Fruit fly (Drosophila melanogaster): ENCODE results near the gene CG11911.
A peak's percentile ranks its signal among the peaks of the same experiment; 100 is the strongest.

Gene CG11911

dm6 chr2L:305646-306045 lies 15.4 kb downstream of the CG11911 start, which contains the start of gene Plc21C (continued):
- no peak for TF ChIP-seq CG17612 (GFP tag; IDR thresholded peaks at IDR 0.05)
- TF ChIP-seq sob (GFP tag; IDR thresholded peaks at IDR 0.05) = peak; percentile 36; the same call in 1 of the 2 replicates
- no peak for TF ChIP-seq so (GFP tag; IDR thresholded peaks at IDR 0.05)
- TF ChIP-seq CG4707 (GFP tag; optimal IDR thresholded peaks at IDR 0.05) = no peak
- peak; percentile 67 for TF ChIP-seq NC2β (GFP tag; optimal IDR thresholded peaks at IDR 0.05)
- no peak; the same call in 1 of the 2 replicates for TF ChIP-seq CG42726 (GFP tag; IDR thresholded peaks at IDR 0.05; ENCODE audit: partially characterized antibody)
- TF ChIP-seq CG14014 (GFP tag; IDR thresholded peaks at IDR 0.05) = 0 out of 2 replicates have a peak, but pooled peaks have one; percentile 10
- no peak for TF ChIP-seq Ada2b (GFP tag; IDR thresholded peaks at IDR 0.05)
- no peak for TF ChIP-seq CG15479 (GFP tag; optimal IDR thresholded peaks at IDR 0.05)
- no peak for TF ChIP-seq CG7271 (tag; optimal IDR thresholded peaks at IDR 0.05)
- no peak for TF ChIP-seq Trl (optimal IDR thresholded peaks at IDR 0.05)
- TF ChIP-seq Trl (GFP tag; optimal IDR thresholded peaks at IDR 0.05) = no peak
- TF ChIP-seq amos (GFP tag; IDR thresholded peaks at IDR 0.05; ENCODE audit: partially characterized antibody) = peak; percentile 31; the same call in 1 of the 2 replicates
- TF ChIP-seq en (GFP tag; optimal IDR thresholded peaks at IDR 0.05) = no peak
- TF ChIP-seq CG10431 (GFP tag; optimal IDR thresholded peaks at IDR 0.05) = no peak
- no peak for TF ChIP-seq CG7987 (GFP tag; optimal IDR thresholded peaks at IDR 0.05)
- peak; percentile 83 for TF ChIP-seq CG3995 (GFP tag; optimal IDR thresholded peaks at IDR 0.05)
- TF ChIP-seq Hsf (GFP tag; optimal IDR thresholded peaks at IDR 0.05) = peak; percentile 63
- TF ChIP-seq CG18619 (GFP tag; optimal IDR thresholded peaks at IDR 0.05) = no peak
- TF ChIP-seq CG12219 (GFP tag; optimal IDR thresholded peaks at IDR 0.05) = no peak
- peak; percentile 59 for TF ChIP-seq PHDP (tag; optimal IDR thresholded peaks at IDR 0.05)
- TF ChIP-seq Atf3 (GFP tag; optimal IDR thresholded peaks at IDR 0.05) = no peak
- TF ChIP-seq tup (GFP tag; optimal IDR thresholded peaks at IDR 0.05) = peak; percentile 5
- TF ChIP-seq CG10274 (GFP tag; optimal IDR thresholded peaks at IDR 0.05) = no peak
- TF ChIP-seq D19A (tag; optimal IDR thresholded peaks at IDR 0.05) = peak; percentile 6
- TF ChIP-seq az2 (GFP tag; optimal IDR thresholded peaks at IDR 0.05) = peak; percentile 26
- TF ChIP-seq CG10267 (tag; optimal IDR thresholded peaks at IDR 0.05) = peak; percentile 74
- TF ChIP-seq CG18476 (GFP tag; optimal IDR thresholded peaks at IDR 0.05) = peak; percentile 33
- TF ChIP-seq tio (GFP tag; optimal IDR thresholded peaks at IDR 0.05) = no peak
- TF ChIP-seq Hr78 (GFP tag; optimal IDR thresholded peaks at IDR 0.05) = no peak
- no peak for TF ChIP-seq Dfd (GFP tag; optimal IDR thresholded peaks at IDR 0.05)
- TF ChIP-seq sisA (GFP tag; IDR thresholded peaks at IDR 0.05) = peak; percentile 66
- peak; percentile 56 for TF ChIP-seq slou (GFP tag; optimal IDR thresholded peaks at IDR 0.05)
- no peak; the same call in 1 of the 2 replicates for TF ChIP-seq inv (GFP tag; IDR thresholded peaks at IDR 0.05; ENCODE audit: partially characterized antibody)
- TF ChIP-seq ase (GFP tag; IDR thresholded peaks at IDR 0.05) = no peak
- peak; percentile 33 for TF ChIP-seq zfh2 (GFP tag; optimal IDR thresholded peaks at IDR 0.05)
- TF ChIP-seq Med (GFP tag) = peak; percentile 93
- TF ChIP-seq yki (optimal IDR thresholded peaks at IDR 0.05) = no peak
- peak; percentile 12 for TF ChIP-seq scrt (GFP tag; optimal IDR thresholded peaks at IDR 0.05)
- TF ChIP-seq CG9932 (GFP tag; IDR thresholded peaks at IDR 0.05) = peak; percentile 65
- TF ChIP-seq stwl (tag; optimal IDR thresholded peaks at IDR 0.05) = peak; percentile 76
- no peak; the same call in 1 of the 2 replicates for TF ChIP-seq HLH3B (GFP tag; IDR thresholded peaks at IDR 0.05)
- peak; percentile 14 for TF ChIP-seq CG13123 (GFP tag; optimal IDR thresholded peaks at IDR 0.05)
- TF ChIP-seq CG18011 (GFP tag; optimal IDR thresholded peaks at IDR 0.05) = peak; percentile 100
- TF ChIP-seq ci (GFP tag; IDR thresholded peaks at IDR 0.05) = 0 out of 3 replicates have a peak, but pooled peaks have one; percentile 16
- peak; percentile 44 for TF ChIP-seq CG13287 (GFP tag; IDR thresholded peaks at IDR 0.05; ENCODE audit: partially characterized antibody)
- no peak for TF ChIP-seq nerfin-2 (GFP tag; IDR thresholded peaks at IDR 0.05; ENCODE audit: partially characterized antibody)
- TF ChIP-seq ERR (GFP tag; optimal IDR thresholded peaks at IDR 0.05) = peak; percentile 29
- TF ChIP-seq Six4 (GFP tag; optimal IDR thresholded peaks at IDR 0.05) = no peak
- no peak for TF ChIP-seq btn (GFP tag; optimal IDR thresholded peaks at IDR 0.05)
- peak; percentile 85 for TF ChIP-seq CG3847 (GFP tag; IDR thresholded peaks at IDR 0.05)
